Fruit fly (Drosophila melanogaster) whole organism, pupa: Measurements from ENCODE around the gene CG31954.

Source experiments
- CG10348 ChIP-seq: fragments of 200-800 bp; sonication (Bioruptor generic); IDR thresholded peaks from 2 replicates; pipeline ENCODE4 v1.3.6; 2022; ENCODE audit warnings: missing biosample characterization, missing genetic modification characterization
- CG15710 ChIP-seq: fragments of 200-800 bp; sonication (Bioruptor generic); optimal IDR thresholded peaks from 2 replicates; lab custom pipeline; 2018; ENCODE audit warnings: missing biosample characterization, mild to moderate bottlenecking, missing genetic modification characterization, moderate library complexity
- CG17806 ChIP-seq: fragments of 200-800 bp; sonication (Bioruptor generic); optimal IDR thresholded peaks from 2 replicates; lab custom pipeline; 2018; ENCODE audit warnings: missing biosample characterization, mild to moderate bottlenecking, missing genetic modification characterization, moderate library complexity
- CG34367 ChIP-seq: fragments of 200-800 bp; sonication (Bioruptor generic); optimal IDR thresholded peaks from 2 replicates; lab custom pipeline; 2018; ENCODE audit warnings: missing biosample characterization, mild to moderate bottlenecking, missing genetic modification characterization
- CG4496 ChIP-seq: fragments of 200-800 bp; sonication (Bioruptor generic); IDR thresholded peaks from 3 replicates; pipeline ENCODE4 v1.3.6; 2022; ENCODE audit warnings: missing biosample characterization, missing genetic modification characterization
- CG8159 ChIP-seq: fragments of 200-800 bp; sonication (Bioruptor generic); optimal IDR thresholded peaks from 3 replicates; lab custom pipeline; 2018; ENCODE audit warnings: missing biosample characterization, mild to moderate bottlenecking, missing genetic modification characterization, moderate library complexity
- CG8301 ChIP-seq: fragments of 200-800 bp; sonication (Bioruptor generic); optimal IDR thresholded peaks from 2 replicates; lab custom pipeline; 2018; ENCODE audit warnings: missing biosample characterization, mild to moderate bottlenecking, missing genetic modification characterization
- EcR ChIP-seq: fragments of 200-800 bp; sonication (Bioruptor generic); optimal IDR thresholded peaks from 3 replicates; lab custom pipeline; 2019; ENCODE audit warnings: missing biosample characterization, missing genetic modification characterization, mild to moderate bottlenecking, moderate library complexity, missing genetic modification reagents
- Snoo ChIP-seq: fragments of 200-800 bp; sonication (Bioruptor generic); optimal IDR thresholded peaks from 3 replicates; lab custom pipeline; 2017; ENCODE audit warnings: missing biosample characterization, mild to moderate bottlenecking, missing genetic modification characterization, inconsistent platforms

- TF ChIP-seq CG34367 (tag; lab: Kevin White, UChicago) (no peak), CG15710 (tag; lab: Kevin White, UChicago) (no peak), Snoo (tag; lab: Kevin White, UChicago) (no peak), CG8301 (tag; lab: Kevin White, UChicago) (peak; percentile 76), CG17806 (tag; lab: Kevin White, UChicago) (no peak), CG4496 (GFP tag; lab: Robert Waterston, UW) (peak; percentile 78), EcR (GFP tag; lab: Kevin White, UChicago) (no peak), CG8159 (tag; lab: Kevin White, UChicago) (peak; percentile 5), CG10348 (no peak)
These were observed 27.9 kb downstream of the CG31954 start for dm6 chr2L:3482037-3482436.
